Worm (Caenorhabditis elegans): ENCODE data around the gene csp-2.
A peak's percentile ranks its signal among the peaks of the same experiment; 100 is the strongest.
"Not testable (repeated sequence)": the region's sequence is repeated elsewhere in the genome, so short reads cannot be mapped to it uniquely, and the experiment has no call there.

csp-2 gene

DNA sequence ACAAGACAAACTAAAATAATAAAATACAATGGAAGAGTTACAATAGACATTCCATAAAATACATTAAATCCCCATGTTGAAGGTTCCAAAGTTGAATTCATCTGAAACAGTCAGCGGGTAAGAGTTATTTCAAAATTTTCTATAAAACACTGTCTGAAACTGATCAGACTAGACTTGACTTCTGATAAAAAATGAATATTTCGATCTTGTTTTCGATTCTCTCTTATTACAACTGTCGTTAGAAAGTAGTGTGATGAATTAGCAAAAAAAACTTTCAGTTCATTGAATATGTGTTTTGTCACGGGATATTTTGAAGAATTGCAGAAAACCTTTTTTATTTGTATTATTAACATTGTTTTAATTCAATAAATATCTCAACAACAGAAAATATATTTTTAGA lies 5.8 kb upstream of the csp-2 start, which contains the start of gene srv-26:
Gene srv-26 (minus strand): TSS at position 101 of the 400 bp plus-strand sequence.
- TF ChIP-seq ceh-16 (tag; optimal IDR thresholded peaks at IDR 0.05) (no peak), mdl-1 (tag; optimal IDR thresholded peaks at IDR 0.05) (no peak), F13H6.1 (tag; optimal IDR thresholded peaks at IDR 0.05) (no peak), alr-1 (tag; optimal IDR thresholded peaks at IDR 0.05) (no peak), ztf-11 (tag; optimal IDR thresholded peaks at IDR 0.05) (no peak)

DNA sequence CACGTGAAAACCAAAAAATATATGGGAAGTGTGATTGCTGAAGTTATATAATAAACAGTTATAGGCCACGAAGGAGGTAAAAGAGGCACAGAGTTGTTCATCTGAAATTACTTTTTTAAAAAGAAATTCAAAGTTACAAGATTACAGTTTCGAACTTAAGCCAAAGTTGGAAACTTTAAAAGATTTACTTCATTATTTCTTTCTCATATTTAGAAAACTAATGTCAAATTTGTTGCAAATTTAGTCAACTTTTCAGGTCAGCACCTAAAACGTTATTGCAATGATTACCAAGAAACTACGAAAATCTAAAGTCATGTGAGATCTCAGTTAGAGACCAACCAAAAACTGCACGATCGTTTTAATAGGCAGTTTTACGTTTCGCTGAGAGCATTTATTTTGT lies 3.9 kb upstream of the csp-2 start, which contains the start of gene srv-25:
Gene srv-25 (minus strand): TSS at position 101 of the 400 bp plus-strand sequence.
- TF ChIP-seq ceh-82 (tag; optimal IDR thresholded peaks at IDR 0.05): no peak
- TF ChIP-seq aly-2 (tag; optimal IDR thresholded peaks at IDR 0.05): no peak
- TF ChIP-seq crh-2 (tag; optimal IDR thresholded peaks at IDR 0.05): no peak
- TF ChIP-seq mbf-1 (tag; optimal IDR thresholded peaks at IDR 0.05): no peak
- TF ChIP-seq C34F6.9 (tag; optimal IDR thresholded peaks at IDR 0.05): no peak
- TF ChIP-seq lin-39 (tag; optimal IDR thresholded peaks at IDR 0.05): no peak
- no peak for TF ChIP-seq F13H6.1 (tag; optimal IDR thresholded peaks at IDR 0.05)
- TF ChIP-seq egl-27 (tag; optimal IDR thresholded peaks at IDR 0.05): no peak
- no peak for TF ChIP-seq ztf-4 (tag; optimal IDR thresholded peaks at IDR 0.05)
- TF ChIP-seq nhr-23 (tag; optimal IDR thresholded peaks at IDR 0.05): no peak
- no peak for TF ChIP-seq sem-4 (tag; optimal IDR thresholded peaks at IDR 0.05)
- TF ChIP-seq mab-5 (tag; optimal IDR thresholded peaks at IDR 0.05): no peak
- no peak for TF ChIP-seq ZK546.5 (tag; optimal IDR thresholded peaks at IDR 0.05)
- no peak for TF ChIP-seq peb-1 (tag; optimal IDR thresholded peaks at IDR 0.05)
- TF ChIP-seq skn-1 (tag; optimal IDR thresholded peaks at IDR 0.05): no peak
- no peak for TF ChIP-seq unc-39 (tag; optimal IDR thresholded peaks at IDR 0.05)
- no peak for TF ChIP-seq nhr-10 (tag; optimal IDR thresholded peaks at IDR 0.05)

DNA sequence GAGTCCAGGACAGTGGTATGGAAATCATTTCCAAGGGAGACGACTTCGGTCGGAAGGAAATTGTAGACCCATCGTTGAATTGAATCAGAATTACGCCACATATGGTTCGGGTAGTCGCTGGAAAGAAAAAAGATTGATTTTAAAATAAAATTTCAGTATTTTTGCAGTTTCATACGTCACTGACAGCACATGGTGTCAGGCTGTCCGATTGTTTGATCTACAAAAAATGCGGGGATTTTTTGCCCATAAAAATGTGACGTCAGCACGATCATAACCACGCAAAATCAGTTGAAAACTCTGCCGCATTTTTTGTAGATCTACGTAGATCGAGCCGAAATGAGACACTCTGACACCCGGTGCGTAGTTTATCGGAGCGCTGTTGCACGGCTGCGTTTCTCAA lies 9.8 kb downstream of the csp-2 start, which contains the start of gene Y73B6BL.12:
Gene Y73B6BL.12 (minus strand): TSS at position 101 of the 400 bp plus-strand sequence.
- not testable (repeated sequence) for TF ChIP-seq aly-2 (tag; optimal IDR thresholded peaks at IDR 0.05); F13H6.1 (tag; optimal IDR thresholded peaks at IDR 0.05); ztf-1 (GFP tag; conservative IDR thresholded peaks at IDR 0.05)

DNA sequence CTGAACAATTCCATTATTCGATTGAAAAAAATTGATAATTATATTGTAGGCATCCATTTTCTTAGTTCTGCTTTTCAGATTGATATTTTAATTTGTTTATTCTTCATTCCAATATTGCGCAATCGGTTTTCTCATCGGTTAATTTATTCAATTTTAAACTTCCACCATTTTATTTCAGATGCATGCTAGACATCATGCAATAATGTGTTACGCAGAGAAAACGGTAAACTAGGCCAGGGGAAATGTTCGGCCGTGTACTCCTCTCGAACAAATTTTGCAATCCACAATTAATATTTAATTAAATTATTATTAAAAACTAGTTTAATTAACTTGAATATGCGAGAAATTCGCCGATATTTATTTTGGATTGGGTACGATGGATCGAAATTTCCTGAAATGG lies 14.1 kb downstream of the csp-2 start, which contains the start of gene Y73B6BL.29:
Gene Y73B6BL.29 (plus strand): TSS at position 263 of the 400 bp plus-strand sequence.
- TF ChIP-seq unc-62 (GFP tag; optimal IDR thresholded peaks at IDR 0.05) (no peak), nhr-77 (tag; optimal IDR thresholded peaks at IDR 0.05) (peak; percentile 42), R02D3.7 (tag; optimal IDR thresholded peaks at IDR 0.05) (peak; percentile 71), gmeb-1 (tag; optimal IDR thresholded peaks at IDR 0.05) (peak; percentile 98), nhr-25 (tag; optimal IDR thresholded peaks at IDR 0.05) (peak; percentile 94), nhr-6 (tag; optimal IDR thresholded peaks at IDR 0.05) (peak; percentile 94), nhr-237 (tag; optimal IDR thresholded peaks at IDR 0.05) (no peak), ceh-82 (tag; optimal IDR thresholded peaks at IDR 0.05) (peak; percentile 8), sma-9 (GFP tag; optimal IDR thresholded peaks at IDR 0.05) (peak; percentile 98), sma-9 (tag; optimal IDR thresholded peaks at IDR 0.05) (no peak), ztf-11 (tag; optimal IDR thresholded peaks at IDR 0.05) (no peak), nhr-23 (tag; optimal IDR thresholded peaks at IDR 0.05) (no peak), nhr-21 (tag; optimal IDR thresholded peaks at IDR 0.05) (peak; percentile 86), zag-1 (tag; optimal IDR thresholded peaks at IDR 0.05) (peak; percentile 34), fos-1 (tag; optimal IDR thresholded peaks at IDR 0.05) (peak; percentile 57), ztf-4 (tag; optimal IDR thresholded peaks at IDR 0.05) (peak; percentile 88), nhr-11 (tag; optimal IDR thresholded peaks at IDR 0.05) (no peak), ceh-16 (tag; optimal IDR thresholded peaks at IDR 0.05) (peak; percentile 69), unc-55 (GFP tag; optimal IDR thresholded peaks at IDR 0.05) (peak; percentile 98), dmd-4 (tag; optimal IDR thresholded peaks at IDR 0.05) (peak; percentile 32), sem-4 (tag; optimal IDR thresholded peaks at IDR 0.05) (peak; percentile 80), nhr-12 (tag; optimal IDR thresholded peaks at IDR 0.05) (no peak), lin-39 (tag; optimal IDR thresholded peaks at IDR 0.05) (no peak), ZK546.5 (tag; optimal IDR thresholded peaks at IDR 0.05) (peak; percentile 89), ztf-1 (GFP tag; conservative IDR thresholded peaks at IDR 0.05) (no peak), egl-27 (tag; optimal IDR thresholded peaks at IDR 0.05) (peak; percentile 84), mab-5 (tag; optimal IDR thresholded peaks at IDR 0.05) (peak; percentile 66), unc-39 (tag; optimal IDR thresholded peaks at IDR 0.05) (no peak), ama-1 (optimal IDR thresholded peaks at IDR 0.05) (peak; percentile 38), sma-3 (GFP tag; optimal IDR thresholded peaks at IDR 0.05) (peak; percentile 94), blmp-1 (tag; optimal IDR thresholded peaks at IDR 0.05; ENCODE audit: insufficient read depth) (peak; percentile 44), peb-1 (tag; optimal IDR thresholded peaks at IDR 0.05) (no peak), elt-3 (tag; optimal IDR thresholded peaks at IDR 0.05) (no peak), crh-2 (tag; optimal IDR thresholded peaks at IDR 0.05) (peak; percentile 95), mbf-1 (tag; optimal IDR thresholded peaks at IDR 0.05) (no peak), skn-1 (tag; optimal IDR thresholded peaks at IDR 0.05) (no peak), Y55F3AM.14 (GFP tag; optimal IDR thresholded peaks at IDR 0.05) (peak; percentile 23), lin-11 (tag; optimal IDR thresholded peaks at IDR 0.05) (peak; percentile 73), snpc-4 (tag; optimal IDR thresholded peaks at IDR 0.05) (peak; percentile 81), C34F6.9 (tag; optimal IDR thresholded peaks at IDR 0.05) (peak; percentile 93), aly-2 (tag; optimal IDR thresholded peaks at IDR 0.05) (no peak), elt-1 (tag; optimal IDR thresholded peaks at IDR 0.05) (no peak)
